Worm (Caenorhabditis elegans) whole organism, L1 larva: ENCODE results near the gene nas-7.
"Not testable (repeated sequence)": the region's sequence is repeated elsewhere in the genome, so short reads cannot be mapped to it uniquely, and the experiment has no call there.

Experiments
- C04F5.9 ChIP-seq: sonication (generic microtip); optimal IDR thresholded peaks from 2 replicates; lab custom pipeline; 2016; ENCODE audit warnings: missing genetic modification characterization, missing compliant biosample characterization
- C16A3.4 ChIP-seq: fragments of 150-350 bp; optimal IDR thresholded peaks from 2 replicates; lab custom pipeline; 2014; ENCODE audit warnings: missing biosample characterization, missing genetic modification characterization
- C34B4.2 ChIP-seq: sonication (generic microtip); optimal IDR thresholded peaks from 2 replicates; lab custom pipeline; 2017; ENCODE audit warnings: mild to moderate bottlenecking, missing genetic modification characterization, missing compliant biosample characterization
- ama-1 ChIP-seq: fragments of 150-350 bp; optimal IDR thresholded peaks from 2 replicates; lab custom pipeline; 2014
- blmp-1 ChIP-seq: fragments of 150-350 bp; optimal IDR thresholded peaks from 2 replicates; lab custom pipeline; 2014; ENCODE audit warnings: missing biosample characterization, missing genetic modification characterization
- ceh-8 ChIP-seq: fragments of 200-800 bp; sonication (Bioruptor generic); optimal IDR thresholded peaks from 2 replicates; lab custom pipeline; 2018; ENCODE audit warnings: mild to moderate bottlenecking, missing genetic modification characterization, moderate library complexity, missing compliant biosample characterization
- ceh-88 ChIP-seq: fragments of 200-800 bp; sonication (Bioruptor generic); IDR thresholded peaks from 2 replicates; pipeline ENCODE4 v1.3.6; 2022; ENCODE audit warnings: missing genetic modification characterization, missing compliant biosample characterization
- dpl-1 ChIP-seq, 3 experiments: fragments of 150-350 bp in 2 of 3; sonication (generic microtip) in 1 of 3; optimal IDR thresholded peaks; 2 replicates each; lab custom pipeline; 2014 to 2017; ENCODE audit warnings: missing biosample characterization in 3 of 3, missing genetic modification characterization in 3 of 3, missing genetic modification reagents in 3 of 3
- efl-1 ChIP-seq, 4 experiments: fragments of 150-350 bp; optimal IDR thresholded peaks in 3 of 4; peaks in 1 of 4; 1 replicate in 1 of 4; 2 replicates in 3 of 4; lab custom pipeline; 2014; ENCODE audit warnings: missing biosample characterization in 2 of 4, missing genetic modification characterization in 2 of 4, missing genetic modification reagents in 2 of 4
- efl-3 ChIP-seq: fragments of 200-800 bp; sonication (Bioruptor generic); optimal IDR thresholded peaks from 2 replicates; lab custom pipeline; 2018; ENCODE audit warnings: mild to moderate bottlenecking, missing genetic modification characterization, missing compliant biosample characterization
- egl-27 ChIP-seq, 2 experiments: fragments of 150-350 bp in 1 of 2; sonication (generic microtip); optimal IDR thresholded peaks; 3 replicates each; lab custom pipeline; 2017 to 2018; ENCODE audit warnings: missing biosample characterization in 2 of 2, missing genetic modification characterization in 2 of 2, missing genetic modification reagents in 2 of 2
- elt-2 ChIP-seq: sonication (generic microtip); optimal IDR thresholded peaks from 2 replicates; lab custom pipeline; 2016; ENCODE audit warnings: missing genetic modification characterization, mild to moderate bottlenecking, inconsistent platforms, missing compliant biosample characterization, missing genetic modification reagents
- lin-14 ChIP-seq: fragments of 200-800 bp; sonication (Bioruptor generic); optimal IDR thresholded peaks from 2 replicates; lab custom pipeline; 2018; ENCODE audit warnings: mild to moderate bottlenecking, missing genetic modification characterization, moderate library complexity, missing compliant biosample characterization
- lin-15B ChIP-seq: fragments of 150-350 bp; sonication (generic microtip); optimal IDR thresholded peaks from 3 replicates; lab custom pipeline; 2014; ENCODE audit warnings: missing biosample characterization, missing genetic modification characterization
- lin-35 ChIP-seq, 2 experiments: fragments of 150-350 bp; optimal IDR thresholded peaks; 2 replicates each; lab custom pipeline; 2014; ENCODE audit warnings: missing biosample characterization in 2 of 2, missing genetic modification characterization in 2 of 2, missing genetic modification reagents in 2 of 2
- lir-3 ChIP-seq: sonication (generic microtip); optimal IDR thresholded peaks from 2 replicates; lab custom pipeline; 2016; ENCODE audit warnings: mild to moderate bottlenecking, missing genetic modification characterization, moderate library complexity, missing compliant biosample characterization; ENCODE audit not compliant: poor library complexity
- lsy-2 ChIP-seq, 2 experiments: fragments of 150-350 bp; optimal IDR thresholded peaks; 2 replicates each; lab custom pipeline; 2014; ENCODE audit warnings: missing biosample characterization in 2 of 2, missing genetic modification characterization in 2 of 2
- mep-1 ChIP-seq: fragments of 150-350 bp; optimal IDR thresholded peaks from 2 replicates; lab custom pipeline; 2014; ENCODE audit warnings: missing biosample characterization, missing genetic modification characterization
- nhr-12 ChIP-seq: sonication (generic microtip); optimal IDR thresholded peaks from 2 replicates; lab custom pipeline; 2017; ENCODE audit warnings: missing biosample characterization, missing genetic modification characterization
- nhr-20 ChIP-seq: sonication (generic microtip); optimal IDR thresholded peaks from 2 replicates; lab custom pipeline; 2016; ENCODE audit warnings: mild to moderate bottlenecking, missing genetic modification characterization, missing compliant biosample characterization
- nhr-71 ChIP-seq: sonication (generic microtip); optimal IDR thresholded peaks from 2 replicates; lab custom pipeline; 2016; ENCODE audit warnings: mild to moderate bottlenecking, missing genetic modification characterization, moderate library complexity, missing compliant biosample characterization
- nhr-77 ChIP-seq: fragments of 150-350 bp; optimal IDR thresholded peaks from 2 replicates; lab custom pipeline; 2014; ENCODE audit warnings: missing biosample characterization, missing genetic modification characterization
- nhr-84 ChIP-seq: sonication (generic microtip); optimal IDR thresholded peaks from 2 replicates; lab custom pipeline; 2017; ENCODE audit warnings: missing biosample characterization, missing genetic modification characterization
- nhr-85 ChIP-seq: sonication (generic microtip); peaks from one replicate; lab custom pipeline; 2016; ENCODE audit warnings: missing genetic modification characterization, inconsistent platforms, missing compliant biosample characterization
- pag-3 ChIP-seq: sonication (generic microtip); optimal IDR thresholded peaks from 2 replicates; lab custom pipeline; 2017; ENCODE audit warnings: missing genetic modification characterization, mild to moderate bottlenecking, missing compliant biosample characterization, antibody characterized with exemption, borderline replicate concordance; ENCODE audit not compliant: insufficient read depth
- rnt-1 ChIP-seq: sonication (generic microtip); optimal IDR thresholded peaks from 2 replicates; lab custom pipeline; 2016; ENCODE audit warnings: mild to moderate bottlenecking, missing genetic modification characterization, moderate library complexity, missing compliant biosample characterization
- skn-1 ChIP-seq: fragments of 150-350 bp; optimal IDR thresholded peaks from 2 replicates; lab custom pipeline; 2014; ENCODE audit warnings: missing biosample characterization, missing genetic modification characterization
- snu-23 ChIP-seq: sonication (generic microtip); optimal IDR thresholded peaks from 2 replicates; lab custom pipeline; 2016; ENCODE audit warnings: missing genetic modification characterization, missing compliant biosample characterization
- sox-4 ChIP-seq: sonication (generic microtip); optimal IDR thresholded peaks from 2 replicates; lab custom pipeline; 2016; ENCODE audit warnings: missing genetic modification characterization, missing compliant biosample characterization
- tlp-1 ChIP-seq: fragments of 150-350 bp; optimal IDR thresholded peaks from 2 replicates; lab custom pipeline; 2014; ENCODE audit warnings: missing biosample characterization, missing genetic modification characterization
- unc-62 ChIP-seq: fragments of 150-350 bp; optimal IDR thresholded peaks from 2 replicates; lab custom pipeline; 2014; ENCODE audit warnings: missing biosample characterization, missing genetic modification reagents, missing genetic modification characterization
- xbp-1 ChIP-seq: sonication (generic microtip); optimal IDR thresholded peaks from 2 replicates; lab custom pipeline; 2016; ENCODE audit warnings: missing genetic modification characterization, missing compliant biosample characterization
- ztf-4 ChIP-seq: fragments of 150-350 bp; optimal IDR thresholded peaks from 2 replicates; lab custom pipeline; 2014; ENCODE audit warnings: missing biosample characterization, missing genetic modification characterization

The nas-7 gene

DNA sequence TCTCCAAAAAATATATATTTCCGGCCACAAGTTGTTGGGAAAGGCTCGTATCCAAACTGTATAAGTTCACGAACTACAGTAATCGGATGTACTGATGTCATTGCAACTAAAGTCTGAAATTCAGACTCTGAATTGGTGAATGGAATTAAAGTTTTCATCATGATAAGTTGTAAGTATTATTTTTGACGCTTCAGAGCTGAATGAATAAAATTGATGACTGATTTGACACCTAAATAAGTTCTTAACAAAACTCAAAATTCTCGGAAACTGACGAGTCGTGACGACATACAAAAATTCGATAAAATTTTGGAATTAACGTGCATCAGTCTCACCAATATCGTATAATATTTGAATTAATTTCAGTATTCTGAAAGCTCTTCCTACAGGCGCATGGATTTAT is 32.3 kb downstream of the nas-7 start, which contains the start of gene F43E2.11:
TSS of gene F43E2.11 (minus strand) at position 101 of the 400 bp plus-strand sequence.
- not testable (repeated sequence) for TF ChIP-seq C04F5.9 (tag; lab: Kevin White, UChicago); nhr-12 (tag; lab: Kevin White, UChicago); ceh-8 (GFP tag; lab: Kevin White, UChicago)

DNA sequence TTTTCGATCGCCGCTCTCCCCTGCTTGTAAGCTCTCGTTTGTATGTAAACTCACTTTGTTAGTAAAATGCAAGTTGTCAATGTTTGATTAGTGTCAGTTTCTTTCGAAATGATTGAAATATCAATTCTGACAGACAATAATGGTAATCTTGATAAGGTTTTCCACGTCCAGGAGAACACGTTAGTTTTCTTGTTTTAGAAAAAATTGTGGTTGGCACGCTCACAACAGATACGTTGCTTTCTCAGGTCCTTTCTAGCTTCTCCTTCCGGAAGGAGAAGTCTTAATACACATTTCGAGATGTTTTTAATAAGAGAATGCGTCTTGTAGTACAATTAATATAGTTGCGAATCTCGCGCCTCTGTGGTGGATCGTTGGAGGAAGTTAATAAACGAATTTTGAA is 33.8 kb downstream of the nas-7 start, which contains the start of gene F43E2.6:
TSS of gene F43E2.6 (minus strand) at position 101 of the 400 bp plus-strand sequence.
- no peak for TF ChIP-seq xbp-1 (tag; lab: Kevin White, UChicago)
- TF ChIP-seq ceh-88 (GFP tag; lab: Robert Waterston, UW), result no peak
- TF ChIP-seq tlp-1, result no peak
- no peak for TF ChIP-seq ztf-4
- TF ChIP-seq lin-35 (GFP tag; optimal IDR thresholded peaks at IDR 0.05; lab: Kevin White, UChicago), result no peak
- TF ChIP-seq nhr-20 (tag; lab: Kevin White, UChicago), result no peak
- TF ChIP-seq C34B4.2 (tag; lab: Kevin White, UChicago), result no peak
- no peak for TF ChIP-seq egl-27 (tag; optimal IDR thresholded peaks at IDR 0.05; lab: Kevin White, UChicago)
- no peak for TF ChIP-seq sox-4 (tag; lab: Kevin White, UChicago)
- TF ChIP-seq C04F5.9 (tag; lab: Kevin White, UChicago), result no peak
- no peak for TF ChIP-seq ama-1 (lab: Kevin White, UChicago)
- TF ChIP-seq nhr-77 (tag; lab: Kevin White, UChicago), result no peak
- no peak for TF ChIP-seq lin-15B (tag; lab: Kevin White, UChicago)

DNA sequence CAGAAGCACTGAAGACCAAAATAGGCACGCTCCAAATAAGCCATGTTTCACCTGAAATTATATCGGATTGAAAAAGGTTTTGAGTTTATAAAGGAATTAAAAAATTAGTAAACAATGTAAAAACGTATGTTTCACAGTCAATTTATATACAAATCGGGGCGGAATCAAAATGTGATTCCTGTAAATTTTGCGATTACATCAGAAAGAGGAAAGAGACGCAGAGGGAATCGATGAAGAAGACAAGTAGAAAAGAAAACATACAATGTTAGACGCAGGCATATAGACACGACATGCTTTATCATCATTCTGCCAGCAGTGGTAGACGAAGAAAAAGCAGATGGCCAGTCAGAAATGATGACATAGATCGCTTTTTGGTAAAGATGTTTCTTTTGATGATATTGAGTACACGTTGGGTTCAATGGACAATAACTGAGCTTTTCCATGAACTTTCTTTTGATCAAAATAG is 38.5 kb downstream of the nas-7 start, which contains the start of gene msra-1:
TSS of gene msra-1 (minus strand) at position 51 of the 466 bp plus-strand sequence.
- TF ChIP-seq blmp-1 (peak; percentile 61), egl-27 (tag; optimal IDR thresholded peaks at IDR 0.05; lab: Kevin White, UChicago) (no peak), snu-23 (GFP tag; lab: Kevin White, UChicago) (peak; percentile 48), lin-14 (peak; percentile 49), mep-1 (tag; lab: Kevin White, UChicago) (peak; percentile 50), unc-62 (GFP tag; lab: Kevin White, UChicago) (no peak), nhr-20 (tag; lab: Kevin White, UChicago) (peak; percentile 36), elt-2 (tag; lab: Kevin White, UChicago) (peak; percentile 38), nhr-71 (peak; percentile 47), lin-35 (GFP tag; optimal IDR thresholded peaks at IDR 0.05; lab: Kevin White, UChicago) (peak in 1 of 2 experiments; percentile 24), lsy-2 (tag; optimal IDR thresholded peaks at IDR 0.05; lab: Kevin White, UChicago) (peak; percentile 14 to 57), C16A3.4 (no peak), skn-1 (tag; lab: Kevin White, UChicago) (peak; percentile 98), efl-1 (optimal IDR thresholded peaks at IDR 0.05; lab: Kevin White, UChicago) (peak; percentile 11 to 38), efl-1 (GFP tag; optimal IDR thresholded peaks at IDR 0.05 in 1 of 2; lab: Kevin White, UChicago) (peak in 1 of 2 experiments; percentile 78), nhr-85 (tag; lab: Kevin White, UChicago) (no peak), nhr-77 (tag; lab: Kevin White, UChicago) (no peak), efl-3 (no peak), dpl-1 (GFP tag; optimal IDR thresholded peaks at IDR 0.05; lab: Kevin White, UChicago) (peak in 2 of 3 experiments; percentile 3 to 10), xbp-1 (tag; lab: Kevin White, UChicago) (peak; percentile 21), rnt-1 (peak; percentile 40), pag-3 (peak; percentile 9), lir-3 (tag; lab: Kevin White, UChicago) (peak; percentile 32)

DNA sequence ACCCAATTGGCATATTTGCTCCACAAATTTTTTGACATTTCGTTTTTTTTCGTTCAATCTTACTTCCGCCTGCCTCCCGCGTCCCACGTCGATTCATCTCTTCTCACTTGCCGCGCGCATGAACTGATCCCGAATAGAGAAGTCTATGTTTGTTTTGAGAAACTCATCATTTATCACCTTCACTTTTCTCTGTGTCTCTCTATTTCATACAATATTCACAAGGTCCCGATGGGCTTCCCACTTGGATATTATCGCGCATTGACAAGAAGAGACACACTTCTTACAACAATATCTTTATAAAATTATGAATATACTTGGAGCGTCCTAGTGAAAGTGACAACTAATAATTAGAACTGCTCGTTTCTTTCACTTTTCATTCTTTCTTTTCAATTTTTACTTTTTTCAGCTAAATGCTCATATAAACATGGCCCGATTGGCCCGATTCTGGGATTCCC is 44.0 kb downstream of the nas-7 start, which contains the start of gene insc-1:
TSS of gene insc-1 (plus strand) at position 405 of the 455 bp plus-strand sequence.
- no peak for TF ChIP-seq elt-2 (tag; lab: Kevin White, UChicago)
- TF ChIP-seq blmp-1, result peak; percentile 97

DNA sequence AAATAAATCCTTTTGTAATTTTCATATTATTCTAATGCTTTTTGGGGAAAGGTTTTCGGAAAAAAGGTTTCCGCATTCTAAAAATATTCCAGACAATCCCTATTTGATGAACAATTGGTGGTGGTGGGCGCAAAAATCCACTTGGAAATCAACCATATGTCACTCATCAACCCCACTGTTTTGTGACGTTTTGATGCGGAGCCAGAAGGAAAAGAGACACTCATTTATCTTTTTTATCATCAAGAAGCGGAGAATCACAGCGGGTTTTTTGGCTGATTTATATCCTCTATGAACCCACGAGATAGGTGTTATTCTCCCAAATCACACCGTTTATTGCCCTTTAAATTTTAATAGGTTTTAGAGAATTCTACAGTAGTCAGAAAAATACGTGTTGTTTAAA is 45.3 kb downstream of the nas-7 start:
- TF ChIP-seq rnt-1, result peak; percentile 68
- TF ChIP-seq nhr-84, result no peak
- peak; percentile 8 for TF ChIP-seq nhr-71
- peak; percentile 30 for TF ChIP-seq lin-14
